Fruit fly (Drosophila melanogaster) whole organism, wandering third instar larva: ENCODE data around the gene CG11842.

Experiments
- HLH106 ChIP-seq: fragments of 200-800 bp; optimal IDR thresholded peaks from 3 replicates; lab custom pipeline; 2019; ENCODE audit warnings: missing biosample characterization, mild to moderate bottlenecking, missing genetic modification characterization, moderate library complexity
- OdsH ChIP-seq: fragments of 200-800 bp; sonication (Bioruptor generic); optimal IDR thresholded peaks from 2 replicates; lab custom pipeline; 2016; ENCODE audit warnings: missing biosample characterization, mild to moderate bottlenecking, missing genetic modification characterization
- Vsx2 ChIP-seq: fragments of 200-300, 225-300 bp; sonication (Bioruptor generic); optimal IDR thresholded peaks from 2 replicates; lab custom pipeline; 2018; ENCODE audit warnings: missing biosample characterization, missing genetic modification characterization; ENCODE audit not compliant: partially characterized antibody
- br ChIP-seq: fragments of 200-800 bp; sonication (Bioruptor generic); optimal IDR thresholded peaks from 2 replicates; lab custom pipeline; 2016; ENCODE audit warnings: missing biosample characterization, missing genetic modification characterization
- jim ChIP-seq: fragments of 175-275, 200-325 bp; sonication (Bioruptor generic); optimal IDR thresholded peaks from 2 replicates; lab custom pipeline; 2016; ENCODE audit warnings: missing biosample characterization, mild to moderate bottlenecking, missing genetic modification characterization
- lola ChIP-seq: fragments of >200 bp; optimal IDR thresholded peaks from 2 replicates; lab custom pipeline; 2017; ENCODE audit warnings: missing biosample characterization, missing genetic modification characterization
- pan ChIP-seq: fragments of >200 bp; optimal IDR thresholded peaks from 2 replicates; lab custom pipeline; 2017
- sv ChIP-seq: fragments of 200-800 bp; sonication (Bioruptor generic); optimal IDR thresholded peaks from 3 replicates; lab custom pipeline; 2016; ENCODE audit warnings: missing biosample characterization, missing genetic modification characterization
- usp ChIP-seq: fragments of >200 bp; optimal IDR thresholded peaks from 2 replicates; lab custom pipeline; 2017; ENCODE audit warnings: missing biosample characterization, missing genetic modification characterization

- TF ChIP-seq OdsH (GFP tag; lab: Kevin White, UChicago) (no peak), Vsx2 (no peak), pan (lab: Kevin White, UChicago) (no peak), jim (GFP tag; lab: Kevin White, UChicago) (no peak), lola (GFP tag; lab: Kevin White, UChicago) (no peak), HLH106 (tag; lab: Kevin White, UChicago) (no peak), usp (no peak), br (no peak), sv (GFP tag; lab: Kevin White, UChicago) (no peak)
Observed at dm6 chr3R:29087302-29087782, 34.9 kb downstream of the CG11842 start.
